Worm (Caenorhabditis elegans) whole organism, L4/young adult: ENCODE results near the gene Y54G2A.37.

Experiments
- W03F9.2 ChIP-seq: fragments of 150-350 bp; optimal IDR thresholded peaks from 2 replicates; lab custom pipeline; 2014; ENCODE audit warnings: missing biosample characterization, missing genetic modification characterization
- dao-5 ChIP-seq: sonication (generic microtip); optimal IDR thresholded peaks from 2 replicates; lab custom pipeline; 2016; ENCODE audit warnings: missing genotype, missing genetic modification characterization, moderate library complexity, missing compliant biosample characterization
- him-1 ChIP-seq: sonication (generic microtip); optimal IDR thresholded peaks from 2 replicates; lab custom pipeline; 2016; ENCODE audit warnings: missing genotype, missing genetic modification reagents, missing genetic modification characterization, missing compliant biosample characterization

Gene Y54G2A.37

ce11 chrIV:2825460-2826103 lies 5.1 kb downstream of the Y54G2A.37 start:
- no peak for TF ChIP-seq W03F9.2 (tag; lab: Kevin White, UChicago)
- TF ChIP-seq dao-5, result no peak
- TF ChIP-seq him-1 (tag; lab: Kevin White, UChicago), result no peak

ce11 chrIV:2826335-2826734 lies 5.8 kb downstream of the Y54G2A.37 start:
- TF ChIP-seq dao-5 (no peak), W03F9.2 (tag; lab: Kevin White, UChicago) (no peak)

- no peak for TF ChIP-seq him-1 (tag; lab: Kevin White, UChicago)
- no peak for TF ChIP-seq dao-5
- no peak for TF ChIP-seq W03F9.2 (tag; lab: Kevin White, UChicago)
Measured at ce11 chrIV:2832587-2832986, 12.1 kb downstream of the Y54G2A.37 start, which contains the start of the genes Y54G2A.48 and pudl-1. Y54G2A.48 (minus strand) TSS chrIV:2832687. pudl-1 (plus strand) TSS chrIV:2832906.

- no peak for TF ChIP-seq him-1 (tag; lab: Kevin White, UChicago)
- no peak for TF ChIP-seq W03F9.2 (tag; lab: Kevin White, UChicago)
- TF ChIP-seq dao-5, result no peak
Measured at ce11 chrIV:2834516-2834915, 14.0 kb downstream of the Y54G2A.37 start, which contains the start of gene pudl-2. pudl-2 (plus strand) TSS chrIV:2834816.

ce11 chrIV:2835364-2835763 lies 14.9 kb downstream of the Y54G2A.37 start, which contains the start of gene clec-82:
clec-82 (plus strand) TSS chrIV:2835664.
- TF ChIP-seq W03F9.2 (tag; lab: Kevin White, UChicago) (no peak), him-1 (tag; lab: Kevin White, UChicago) (no peak), dao-5 (no peak)

- TF ChIP-seq him-1 (tag; lab: Kevin White, UChicago) (no peak), dao-5 (no peak), W03F9.2 (tag; lab: Kevin White, UChicago) (no peak)
Measured at ce11 chrIV:2838308-2838707, 17.8 kb downstream of the Y54G2A.37 start, which contains the start of gene Y54G2A.7. Y54G2A.7 (plus strand) TSS chrIV:2838608.

ce11 chrIV:2841260-2841659 lies 20.8 kb downstream of the Y54G2A.37 start, which contains the start of gene clec-83:
clec-83 (minus strand) TSS chrIV:2841472.
- TF ChIP-seq dao-5 (no peak), W03F9.2 (tag; lab: Kevin White, UChicago) (no peak), him-1 (tag; lab: Kevin White, UChicago) (no peak)

- TF ChIP-seq dao-5, result no peak
- TF ChIP-seq him-1 (tag; lab: Kevin White, UChicago), result no peak
- TF ChIP-seq W03F9.2 (tag; lab: Kevin White, UChicago), result no peak
Measured at ce11 chrIV:2842162-2842561, 21.7 kb downstream of the Y54G2A.37 start, which contains the start of gene clec-84. clec-84 (plus strand) TSS chrIV:2842462.

- no peak for TF ChIP-seq him-1 (tag; lab: Kevin White, UChicago)
- no peak for TF ChIP-seq dao-5
- TF ChIP-seq W03F9.2 (tag; lab: Kevin White, UChicago), result no peak
Measured at ce11 chrIV:2843882-2844281, 23.4 kb downstream of the Y54G2A.37 start, which contains the start of gene Y54G2A.15. Y54G2A.15 (minus strand) TSS chrIV:2843982.

- no peak for TF ChIP-seq him-1 (tag; lab: Kevin White, UChicago)
- no peak for TF ChIP-seq dao-5
- TF ChIP-seq W03F9.2 (tag; lab: Kevin White, UChicago), result no peak
Measured at ce11 chrIV:2846264-2846663, 25.8 kb downstream of the Y54G2A.37 start, which contains the start of gene Y54G2A.40. Y54G2A.40 (plus strand) TSS chrIV:2846476.

- TF ChIP-seq W03F9.2 (tag; lab: Kevin White, UChicago) (no peak), dao-5 (no peak), him-1 (tag; lab: Kevin White, UChicago) (no peak)
Measured at ce11 chrIV:2849269-2849668, 28.8 kb downstream of the Y54G2A.37 start.

ce11 chrIV:2850586-2850985 lies 30.1 kb downstream of the Y54G2A.37 start, which contains the start of gene clec-85:
clec-85 (plus strand) TSS chrIV:2850886.
- TF ChIP-seq W03F9.2 (tag; lab: Kevin White, UChicago) (no peak), him-1 (tag; lab: Kevin White, UChicago) (no peak), dao-5 (no peak)

- TF ChIP-seq W03F9.2 (tag; lab: Kevin White, UChicago), result no peak
- TF ChIP-seq dao-5, result no peak
- no peak for TF ChIP-seq him-1 (tag; lab: Kevin White, UChicago)
Measured at ce11 chrIV:2851625-2852024, 31.1 kb downstream of the Y54G2A.37 start.

- no peak for TF ChIP-seq W03F9.2 (tag; lab: Kevin White, UChicago)
- no peak for TF ChIP-seq him-1 (tag; lab: Kevin White, UChicago)
- TF ChIP-seq dao-5, result no peak
Measured at ce11 chrIV:2853164-2853563, 32.7 kb downstream of the Y54G2A.37 start, which contains the start of gene Y54G2A.49. Y54G2A.49 (minus strand) TSS chrIV:2853264.
